Fruit fly (Drosophila melanogaster) whole organism, embryonic: ENCODE results near the gene mld.

Experiments used
- Bdp1 ChIP-seq: fragments of 200-800 bp; sonication (Bioruptor generic); optimal IDR thresholded peaks from 3 replicates; lab custom pipeline; 2016; ENCODE audit warnings: missing biosample characterization, missing genetic modification characterization
- CG8478 ChIP-seq: fragments of >200 bp; optimal IDR thresholded peaks from 2 replicates; lab custom pipeline; 2018

dm6 chr3R:24662412-24662796 is 77.0 kb downstream of the mld start, which contains the start of gene slo:
- TF ChIP-seq Bdp1 (GFP tag; lab: Kevin White, UChicago), result no peak
- TF ChIP-seq CG8478 (lab: Kevin White, UChicago), result no peak
